Fruit fly (Drosophila melanogaster) whole organism, embryonic: ENCODE results near the gene Chro.

Experiments used
- Antp ChIP-seq: fragments of 200-800 bp; sonication (Bioruptor generic); optimal IDR thresholded peaks from 3 replicates; lab custom pipeline; 2016; ENCODE audit warnings: missing biosample characterization, missing genetic modification characterization
- Awh ChIP-seq: fragments of 200-800 bp; sonication (Bioruptor generic); IDR thresholded peaks from 2 replicates; pipeline ENCODE4, ENCODE4 v1.3.6; 2022; ENCODE audit warnings: missing biosample characterization, missing genetic modification characterization
- Bgb ChIP-seq: fragments of 200-800 bp; sonication (Bioruptor generic); IDR thresholded peaks from 2 replicates; pipeline ENCODE4 v1.3.6; 2022; ENCODE audit warnings: missing biosample characterization, missing genetic modification characterization; ENCODE audit not compliant: partially characterized antibody
- CG11723 ChIP-seq: fragments of 200-800 bp; sonication (Bioruptor generic); optimal IDR thresholded peaks from 2 replicates; lab custom pipeline; 2017; ENCODE audit warnings: missing biosample characterization, mild to moderate bottlenecking, missing genetic modification characterization
- CG12236 ChIP-seq: fragments of 200-800 bp; sonication (Bioruptor generic); optimal IDR thresholded peaks from 2 replicates; lab custom pipeline; 2016; ENCODE audit warnings: missing biosample characterization, missing genetic modification characterization
- CG12391 ChIP-seq: fragments of 200-800 bp; sonication (Bioruptor generic); optimal IDR thresholded peaks from 3 replicates; lab custom pipeline; 2018; ENCODE audit warnings: missing biosample characterization, mild to moderate bottlenecking, missing genetic modification characterization, moderate library complexity
- CG13624 ChIP-seq: fragments of 200-800 bp; sonication (Bioruptor generic); optimal IDR thresholded peaks from 2 replicates; lab custom pipeline; 2016; ENCODE audit warnings: missing biosample characterization, missing genetic modification characterization
- CG15479 ChIP-seq: fragments of 200-800 bp; sonication (Bioruptor generic); optimal IDR thresholded peaks from 3 replicates; lab custom pipeline; 2019; ENCODE audit warnings: missing biosample characterization, mild to moderate bottlenecking, missing genetic modification characterization, moderate library complexity
- CG18262 ChIP-seq: fragments of 200-800 bp; optimal IDR thresholded peaks from 3 replicates; lab custom pipeline; 2019; ENCODE audit warnings: missing biosample characterization, mild to moderate bottlenecking, missing genetic modification characterization, moderate library complexity
- CG18619 ChIP-seq: fragments of 200-800 bp; sonication (Bioruptor generic); optimal IDR thresholded peaks from 3 replicates; lab custom pipeline; 2017; ENCODE audit warnings: missing biosample characterization, mild to moderate bottlenecking, missing genetic modification characterization
- CG2199 ChIP-seq: fragments of 200-800 bp; sonication (Bioruptor generic); IDR thresholded peaks from 3 replicates; pipeline ENCODE4 v1.3.6; 2022; ENCODE audit warnings: missing biosample characterization, missing genetic modification characterization
- CG3065 ChIP-seq: fragments of 200-800 bp; sonication (Bioruptor generic); optimal IDR thresholded peaks from 2 replicates; lab custom pipeline; 2016; ENCODE audit warnings: missing biosample characterization, missing genetic modification characterization
- CG31441 ChIP-seq: fragments of 200-800 bp; sonication (Bioruptor generic); IDR thresholded peaks from 2 replicates; pipeline ENCODE4 v1.3.6; 2022; ENCODE audit warnings: missing biosample characterization, missing genetic modification characterization
- CG42726 ChIP-seq: fragments of 200-800 bp; sonication (Bioruptor generic); IDR thresholded peaks from 2 replicates; pipeline ENCODE4 v1.3.6; 2022; ENCODE audit warnings: missing biosample characterization, missing genetic modification characterization; ENCODE audit not compliant: partially characterized antibody
- CG4617 ChIP-seq: fragments of 200-800 bp; sonication (Bioruptor generic); optimal IDR thresholded peaks from 3 replicates; lab custom pipeline; 2016; ENCODE audit warnings: missing biosample characterization, missing genetic modification characterization, borderline replicate concordance
- CG8281 ChIP-seq: fragments of 200-800 bp; sonication (Bioruptor generic); optimal IDR thresholded peaks from 2 replicates; lab custom pipeline; 2018; ENCODE audit warnings: missing biosample characterization, mild to moderate bottlenecking, missing genetic modification characterization, moderate library complexity
- CG9932 ChIP-seq: fragments of 200-800 bp; sonication (Bioruptor generic); IDR thresholded peaks from 2 replicates; pipeline ENCODE4 v1.3.6; 2022; ENCODE audit warnings: missing biosample characterization, missing genetic modification characterization
- Deaf1 ChIP-seq: fragments of 200-800 bp; optimal IDR thresholded peaks from 3 replicates; lab custom pipeline; 2019; ENCODE audit warnings: missing biosample characterization, mild to moderate bottlenecking, missing genetic modification characterization, moderate library complexity
- Doc3 ChIP-seq: fragments of 200-800 bp; sonication (Bioruptor generic); IDR thresholded peaks from 3 replicates; pipeline ENCODE4 v1.3.6; 2022; ENCODE audit warnings: missing biosample characterization, missing genetic modification characterization; ENCODE audit not compliant: partially characterized antibody
- E2f2 ChIP-seq: fragments of 200-800 bp; sonication (Bioruptor generic); IDR thresholded peaks from 2 replicates; pipeline ENCODE4 v1.3.6; 2022; ENCODE audit warnings: missing biosample characterization, missing genetic modification characterization
- GATAe ChIP-seq: fragments of 200-800 bp; sonication (Bioruptor generic); conservative IDR thresholded peaks from 2 replicates; pipeline ENCODE4 v1.3.6; 2022; ENCODE audit warnings: missing biosample characterization, missing genetic modification characterization
- Gsc ChIP-seq: fragments of 200-800 bp; sonication (Bioruptor generic); IDR thresholded peaks from 2 replicates; pipeline ENCODE4 v1.3.6; 2022; ENCODE audit warnings: missing biosample characterization, missing genetic modification characterization
- HLH54F ChIP-seq: fragments of 200-800 bp; sonication (Bioruptor generic); optimal IDR thresholded peaks from 3 replicates; lab custom pipeline; 2016; ENCODE audit warnings: missing biosample characterization, missing genetic modification characterization
- Hey ChIP-seq: fragments of 200-800 bp; sonication (Bioruptor generic); optimal IDR thresholded peaks from 3 replicates; lab custom pipeline; 2018; ENCODE audit warnings: missing biosample characterization, mild to moderate bottlenecking, missing genetic modification characterization
- Med ChIP-seq: fragments of 200-800 bp; sonication (Bioruptor generic); peaks from one replicate; lab custom pipeline; 2016; ENCODE audit warnings: missing biosample characterization, missing genetic modification characterization, mild to moderate bottlenecking, inconsistent platforms, moderate library complexity
- Mrtf ChIP-seq: fragments of 200-800 bp; sonication (Bioruptor generic); IDR thresholded peaks from 3 replicates; pipeline ENCODE4 v1.3.6; 2022; ENCODE audit warnings: missing biosample characterization, missing genetic modification characterization
- NC2β ChIP-seq: fragments of 200-800 bp; sonication (Bioruptor generic); optimal IDR thresholded peaks from 2 replicates; lab custom pipeline; 2016; ENCODE audit warnings: missing biosample characterization, missing genetic modification characterization
- Rfx ChIP-seq: fragments of 200-800 bp; sonication (Bioruptor generic); IDR thresholded peaks from 2 replicates; pipeline ENCODE4 v1.3.6; 2022; ENCODE audit warnings: missing biosample characterization, missing genetic modification characterization
- Rx ChIP-seq: fragments of 200-800 bp; sonication (Bioruptor generic); IDR thresholded peaks from 2 replicates; pipeline ENCODE4 v1.3.6; 2022; ENCODE audit warnings: missing biosample characterization, missing genetic modification characterization
- Scr ChIP-seq: fragments of 200-800 bp; sonication (Bioruptor generic); IDR thresholded peaks from 2 replicates; pipeline ENCODE4 v1.3.6; 2022; ENCODE audit warnings: missing biosample characterization, missing genetic modification characterization; ENCODE audit not compliant: partially characterized antibody
- YL-1 ChIP-seq: fragments of 200-800 bp; sonication (Bioruptor generic); optimal IDR thresholded peaks from 3 replicates; lab custom pipeline; 2017; ENCODE audit warnings: missing biosample characterization, mild to moderate bottlenecking, missing genetic modification characterization
- ara ChIP-seq: fragments of 200-800 bp; sonication (Bioruptor generic); IDR thresholded peaks from 2 replicates; pipeline ENCODE4 v1.3.6; 2022; ENCODE audit warnings: missing biosample characterization, missing genetic modification characterization
- chinmo ChIP-seq: fragments of 200-800 bp; sonication (Bioruptor generic); IDR thresholded peaks from 4 replicates; pipeline ENCODE4 v1.3.6; 2022; ENCODE audit warnings: missing biosample characterization, missing genetic modification characterization; ENCODE audit not compliant: partially characterized antibody
- corto ChIP-seq: fragments of 200-800 bp; sonication (Bioruptor generic); optimal IDR thresholded peaks from 2 replicates; lab custom pipeline; 2016; ENCODE audit warnings: missing biosample characterization, mild to moderate bottlenecking, missing genetic modification characterization, moderate library complexity
- crc ChIP-seq: fragments of 200-800 bp; sonication (Bioruptor generic); optimal IDR thresholded peaks from 2 replicates; lab custom pipeline; 2016; ENCODE audit warnings: missing biosample characterization, missing genetic modification characterization
- cwo ChIP-seq: fragments of 200-800 bp; sonication (Bioruptor generic); optimal IDR thresholded peaks from 3 replicates; lab custom pipeline; 2017; ENCODE audit warnings: missing biosample characterization, missing genetic modification characterization, mild to moderate bottlenecking, moderate library complexity, missing genetic modification reagents
- dysf ChIP-seq: fragments of 200-800 bp; sonication (Bioruptor generic); IDR thresholded peaks from 3 replicates; pipeline ENCODE4 v1.3.6; 2022; ENCODE audit warnings: missing biosample characterization, missing genetic modification characterization
- exex ChIP-seq: fragments of 200-800 bp; sonication (Bioruptor generic); optimal IDR thresholded peaks from 4 replicates; lab custom pipeline; 2018; ENCODE audit warnings: missing biosample characterization, mild to moderate bottlenecking, missing genetic modification characterization, moderate library complexity
- ftz-f1 ChIP-seq: fragments of 200-800 bp; sonication (Bioruptor generic); optimal IDR thresholded peaks from 2 replicates; lab custom pipeline; 2016; ENCODE audit warnings: missing biosample characterization, missing genetic modification characterization
- grn ChIP-seq: fragments of 200-800 bp; sonication (Bioruptor generic); optimal IDR thresholded peaks from 3 replicates; lab custom pipeline; 2017; ENCODE audit warnings: missing biosample characterization, missing genetic modification characterization
- lbe ChIP-seq: fragments of 200-800 bp; sonication (Bioruptor generic); optimal IDR thresholded peaks from 2 replicates; lab custom pipeline; 2016; ENCODE audit warnings: missing biosample characterization, mild to moderate bottlenecking, missing genetic modification characterization
- mirr ChIP-seq: fragments of 200-800 bp; sonication (Bioruptor generic); optimal IDR thresholded peaks from 3 replicates; lab custom pipeline; 2018; ENCODE audit warnings: missing biosample characterization, mild to moderate bottlenecking, missing genetic modification characterization
- onecut ChIP-seq: fragments of 200-800 bp; sonication (Bioruptor generic); IDR thresholded peaks from 2 replicates; pipeline ENCODE4 v1.3.6; 2022; ENCODE audit warnings: missing biosample characterization, missing genetic modification characterization
- pan ChIP-seq, 4 experiments: fragments of >200 bp in 3 of 4; fragments of 200-800 bp in 1 of 4; sonication (Bioruptor generic) in 1 of 4; optimal IDR thresholded peaks in 3 of 4; IDR thresholded peaks in 1 of 4; 2 replicates each; pipeline versions ENCODE4 v1.3.6 to Lab custom; 2017 to 2022; ENCODE audit warnings: missing biosample characterization in 2 of 4, missing genetic modification characterization in 2 of 4, mixed read lengths in 1 of 4
- phol ChIP-seq: fragments of 200-800 bp; sonication (Bioruptor generic); optimal IDR thresholded peaks from 3 replicates; lab custom pipeline; 2018; ENCODE audit warnings: missing biosample characterization, mild to moderate bottlenecking, missing genetic modification characterization, moderate library complexity
- sima ChIP-seq: fragments of 200-800 bp; sonication (Bioruptor generic); optimal IDR thresholded peaks from 2 replicates; lab custom pipeline; 2016; ENCODE audit warnings: missing biosample characterization, missing genetic modification characterization
- tgo ChIP-seq: fragments of 200-800 bp; sonication (Bioruptor generic); IDR thresholded peaks from 3 replicates; pipeline ENCODE4 v1.3.6; 2022; ENCODE audit warnings: missing biosample characterization, missing genetic modification characterization
- trem ChIP-seq: fragments of 200-800 bp; optimal IDR thresholded peaks from 3 replicates; lab custom pipeline; 2019; ENCODE audit warnings: missing biosample characterization, mild to moderate bottlenecking, missing genetic modification characterization, moderate library complexity
- wek ChIP-seq: fragments of 200-800 bp; sonication (Bioruptor generic); optimal IDR thresholded peaks from 3 replicates; lab custom pipeline; 2018; ENCODE audit warnings: missing biosample characterization, mild to moderate bottlenecking, missing genetic modification characterization, moderate library complexity

Chro gene

DNA sequence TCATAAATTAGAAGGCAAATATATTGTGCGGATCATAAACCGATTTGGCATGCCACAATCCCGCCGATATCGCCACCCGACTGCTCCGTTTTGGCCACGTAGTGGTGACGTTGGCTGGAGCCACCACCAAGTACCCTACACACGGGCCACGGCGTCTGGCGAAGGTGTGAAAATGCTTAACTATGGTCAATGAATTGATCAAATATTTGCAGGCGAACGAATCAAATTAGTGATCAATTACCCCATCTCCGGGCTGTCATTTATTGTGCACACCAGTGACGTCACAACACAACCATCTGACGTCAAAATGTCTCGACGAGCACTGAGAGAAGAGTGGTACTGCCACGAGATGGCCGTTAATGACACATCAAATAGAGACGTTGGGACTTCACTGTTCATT, 8.9 kb upstream of the Chro start (continued):
- TF ChIP-seq dysf (GFP tag; lab: Robert Waterston, UW): no peak
- peak; percentile 27 for TF ChIP-seq exex (tag; lab: Kevin White, UChicago)
- no peak for TF ChIP-seq CG31441 (GFP tag; lab: Robert Waterston, UW)

DNA sequence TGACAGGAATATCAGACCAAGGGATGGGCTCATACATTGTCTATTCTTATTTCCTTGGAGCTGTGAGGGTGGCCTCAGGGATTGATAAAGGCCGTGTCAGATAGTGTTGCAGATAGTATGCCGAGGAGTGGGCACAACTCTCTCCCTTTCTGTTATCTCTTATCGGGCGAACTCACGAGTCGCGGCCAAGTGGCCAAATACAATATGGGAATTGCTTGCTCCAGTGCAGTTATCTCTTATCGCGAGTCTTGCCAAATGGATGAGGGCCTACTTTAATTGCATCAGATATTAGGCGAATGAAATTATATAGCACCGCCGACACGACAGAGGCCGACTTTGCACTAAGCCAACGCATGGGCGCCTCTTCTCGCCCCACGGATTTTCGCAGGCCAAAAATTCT, 8.2 kb upstream of the Chro start:
- TF ChIP-seq Antp (GFP tag; lab: Kevin White, UChicago): no peak
- TF ChIP-seq mirr (GFP tag; lab: Kevin White, UChicago): peak; percentile 35
- TF ChIP-seq onecut: no peak
- TF ChIP-seq CG8281: no peak
- no peak for TF ChIP-seq CG11723 (GFP tag; lab: Kevin White, UChicago)
- no peak for TF ChIP-seq sima (GFP tag; lab: Kevin White, UChicago)
- no peak for TF ChIP-seq CG42726 (GFP tag; lab: Robert Waterston, UW)
- no peak for TF ChIP-seq CG3065
- TF ChIP-seq trem (tag; lab: Kevin White, UChicago): no peak
- TF ChIP-seq pan (optimal IDR thresholded peaks at IDR 0.05; lab: Kevin White, UChicago): no peak
- TF ChIP-seq pan (GFP tag; optimal IDR thresholded peaks at IDR 0.05 in 1 of 2, IDR thresholded peaks at IDR 0.05 in 1 of 2): no peak
- no peak for TF ChIP-seq CG9932 (GFP tag; lab: Robert Waterston, UW)
- TF ChIP-seq Rfx (GFP tag; lab: Robert Waterston, UW): no peak
- TF ChIP-seq CG18619 (GFP tag; lab: Kevin White, UChicago): no peak
- TF ChIP-seq corto (GFP tag; lab: Kevin White, UChicago): no peak
- peak; percentile 25 for TF ChIP-seq Med
- TF ChIP-seq GATAe (GFP tag; lab: Robert Waterston, UW): peak; percentile 60
- TF ChIP-seq Rx: no peak
- TF ChIP-seq YL-1 (GFP tag; lab: Kevin White, UChicago): no peak
- TF ChIP-seq Gsc (GFP tag; lab: Robert Waterston, UW): no peak
- no peak for TF ChIP-seq tgo (GFP tag; lab: Robert Waterston, UW)
- no peak for TF ChIP-seq CG18262 (tag; lab: Kevin White, UChicago)
- TF ChIP-seq exex (tag; lab: Kevin White, UChicago): peak; percentile 1
- no peak for TF ChIP-seq CG12236
- no peak for TF ChIP-seq Mrtf (GFP tag; lab: Robert Waterston, UW)
- no peak for TF ChIP-seq CG13624 (GFP tag; lab: Kevin White, UChicago)
- no peak for TF ChIP-seq Bgb
- TF ChIP-seq chinmo (GFP tag; lab: Robert Waterston, UW): 0 out of 4 replicates have a peak, but pooled peaks have one; percentile 57
- TF ChIP-seq phol (tag; lab: Kevin White, UChicago): no peak
- 0 out of 3 replicates have a peak, but pooled peaks have one; percentile 47 for TF ChIP-seq CG2199
- no peak for TF ChIP-seq HLH54F
- TF ChIP-seq CG4617: no peak
- no peak for TF ChIP-seq Awh
- TF ChIP-seq ftz-f1 (GFP tag; lab: Kevin White, UChicago): no peak
- TF ChIP-seq lbe (GFP tag; lab: Kevin White, UChicago): no peak
- peak; percentile 40 for TF ChIP-seq cwo (GFP tag; lab: Kevin White, UChicago)
- peak; percentile 67 for TF ChIP-seq CG15479 (GFP tag; lab: Kevin White, UChicago)
- no peak for TF ChIP-seq Deaf1 (tag; lab: Kevin White, UChicago)
- peak; percentile 85 for TF ChIP-seq grn (GFP tag; lab: Kevin White, UChicago)
- TF ChIP-seq CG12391 (tag; lab: Kevin White, UChicago): no peak
- no peak for TF ChIP-seq Scr (GFP tag; lab: Robert Waterston, UW)
- no peak for TF ChIP-seq NC2β (GFP tag; lab: Kevin White, UChicago)
- no peak for TF ChIP-seq Doc3 (GFP tag; lab: Robert Waterston, UW)
- TF ChIP-seq Hey (tag; lab: Kevin White, UChicago): peak; percentile 26
- no peak for TF ChIP-seq E2f2
- no peak for TF ChIP-seq wek
- no peak for TF ChIP-seq ara (GFP tag; lab: Robert Waterston, UW)
- no peak for TF ChIP-seq crc
